Worm (Caenorhabditis elegans): ENCODE data around the gene C04B4.4.

Gene C04B4.4

DNA sequence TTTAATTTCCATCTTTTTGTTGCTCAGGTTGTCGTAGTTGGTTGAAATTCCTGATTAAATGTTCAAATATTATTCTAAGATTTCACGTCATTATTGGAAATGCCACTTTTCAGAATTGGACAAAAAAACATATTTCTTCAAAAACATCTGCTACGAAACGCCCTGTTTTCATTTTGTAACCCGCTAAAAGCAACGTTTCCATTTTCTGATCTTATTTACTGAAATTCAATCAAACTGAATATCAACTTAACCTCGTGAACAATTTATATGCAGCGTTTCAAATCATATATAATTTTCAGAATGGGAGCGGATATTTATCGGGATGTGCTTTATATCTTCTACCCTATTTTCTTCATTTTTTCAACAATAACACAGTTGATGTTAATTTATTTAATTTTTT, 32.8 kb downstream of the C04B4.4 start, which contains the start of gene srd-40:
TSS of gene srd-40 (plus strand) at position 301 of the 400 bp plus-strand sequence.
- no peak for TF ChIP-seq elt-1 (tag; optimal IDR thresholded peaks at IDR 0.05; ENCODE audit: borderline replicate concordance, insufficient read depth)
- TF ChIP-seq flh-1 (GFP tag; optimal IDR thresholded peaks at IDR 0.05), result no peak
- no peak for TF ChIP-seq ceh-43 (GFP tag; optimal IDR thresholded peaks at IDR 0.05)
- TF ChIP-seq nhr-76 (tag; optimal IDR thresholded peaks at IDR 0.05), result no peak
- no peak for TF ChIP-seq lin-32 (GFP tag; optimal IDR thresholded peaks at IDR 0.05)
- TF ChIP-seq lsy-2 (tag; optimal IDR thresholded peaks at IDR 0.05), result no peak
- TF ChIP-seq nhr-2 (tag; optimal IDR thresholded peaks at IDR 0.05), result no peak
- TF ChIP-seq cnd-1 (tag; optimal IDR thresholded peaks at IDR 0.05), result no peak
- TF ChIP-seq snpc-4 (tag; optimal IDR thresholded peaks at IDR 0.05), result no peak

DNA sequence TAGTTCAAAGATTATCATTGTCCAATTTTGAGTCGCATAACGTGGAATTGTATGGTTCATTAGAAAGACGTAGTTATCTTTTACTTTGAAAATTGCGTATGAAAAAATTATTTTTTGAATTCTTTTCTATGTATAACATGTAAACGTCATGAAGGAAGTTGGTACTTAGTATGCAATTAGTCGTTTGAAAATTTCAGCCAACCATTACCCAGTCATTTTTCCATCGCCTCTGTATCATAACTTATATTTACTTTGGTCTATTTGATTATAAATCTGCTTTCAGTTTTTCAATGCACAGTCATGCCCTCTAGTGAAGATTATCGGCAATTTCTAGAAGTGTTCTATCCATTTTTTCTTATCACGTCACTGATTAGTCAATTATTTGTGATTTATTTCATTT, 35.8 kb downstream of the C04B4.4 start, which contains the start of gene srd-41:
TSS of gene srd-41 (plus strand) at position 301 of the 400 bp plus-strand sequence.
- TF ChIP-seq elt-3 (tag; optimal IDR thresholded peaks at IDR 0.05) (no peak), nhr-2 (tag; optimal IDR thresholded peaks at IDR 0.05) (no peak), sptf-1 (tag; optimal IDR thresholded peaks at IDR 0.05) (no peak), blmp-1 (tag; optimal IDR thresholded peaks at IDR 0.05) (no peak), nhr-28 (tag; optimal IDR thresholded peaks at IDR 0.05) (no peak), tbx-8 (GFP tag; optimal IDR thresholded peaks at IDR 0.05) (no peak), mep-1 (tag; optimal IDR thresholded peaks at IDR 0.05) (no peak), pha-4 (tag; optimal IDR thresholded peaks at IDR 0.05) (no peak), lsy-2 (tag; optimal IDR thresholded peaks at IDR 0.05) (no peak), lin-32 (GFP tag; optimal IDR thresholded peaks at IDR 0.05) (no peak), unc-39 (tag; optimal IDR thresholded peaks at IDR 0.05) (no peak), snpc-4 (tag; optimal IDR thresholded peaks at IDR 0.05) (no peak), ceh-39 (tag; optimal IDR thresholded peaks at IDR 0.05) (no peak)

DNA sequence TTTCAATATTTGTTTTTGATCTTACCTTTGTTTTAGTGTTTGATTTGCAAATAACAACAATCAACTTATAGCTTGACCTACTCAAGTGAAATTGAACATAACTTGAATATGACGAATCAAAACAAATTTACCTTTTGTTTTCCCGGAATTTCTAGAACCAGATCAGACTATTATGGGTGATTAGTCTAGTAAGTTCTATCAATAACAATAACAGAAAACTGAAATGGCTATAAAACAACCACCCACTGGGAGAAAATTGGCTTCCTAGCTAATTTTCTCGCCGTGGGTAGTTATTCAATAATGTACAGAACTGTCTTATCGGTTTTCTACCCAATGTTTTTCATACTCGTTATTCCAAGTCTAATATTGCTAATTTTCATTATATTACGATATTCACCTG, 38.0 kb downstream of the C04B4.4 start, which contains the start of gene srd-45:
TSS of gene srd-45 (plus strand) at position 301 of the 400 bp plus-strand sequence.
- TF ChIP-seq elt-3 (tag; optimal IDR thresholded peaks at IDR 0.05), result no peak
- TF ChIP-seq snpc-4 (tag; optimal IDR thresholded peaks at IDR 0.05), result no peak
- no peak for TF ChIP-seq lsy-2 (tag; optimal IDR thresholded peaks at IDR 0.05)
- no peak for TF ChIP-seq nhr-28 (tag; optimal IDR thresholded peaks at IDR 0.05)
- TF ChIP-seq pha-4 (tag; optimal IDR thresholded peaks at IDR 0.05), result no peak
- no peak for TF ChIP-seq elt-1 (tag; optimal IDR thresholded peaks at IDR 0.05; ENCODE audit: borderline replicate concordance, insufficient read depth)
- TF ChIP-seq bed-3 (GFP tag; optimal IDR thresholded peaks at IDR 0.05), result no peak
- no peak for TF ChIP-seq blmp-1 (tag; optimal IDR thresholded peaks at IDR 0.05)
- no peak for TF ChIP-seq cnd-1 (tag; optimal IDR thresholded peaks at IDR 0.05)

DNA sequence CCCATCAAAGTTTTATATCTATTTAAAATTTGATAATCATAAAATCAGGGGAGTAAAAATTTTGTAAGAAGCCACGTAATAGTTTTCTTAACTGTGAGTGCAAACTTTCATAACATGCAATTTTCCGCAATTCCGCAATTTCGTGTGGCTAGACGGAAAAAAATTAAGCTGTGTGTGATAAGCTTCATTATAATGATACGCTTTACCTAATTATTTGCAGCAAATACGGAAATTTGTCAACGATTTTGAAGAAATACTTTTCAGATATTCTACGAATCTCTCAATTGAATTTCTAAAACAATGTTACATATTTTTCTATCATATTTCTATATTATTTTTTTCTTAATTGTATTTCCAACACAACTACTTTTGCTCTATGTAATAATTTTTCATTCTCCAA, 41.2 kb downstream of the C04B4.4 start, which contains the start of gene srd-46:
TSS of gene srd-46 (plus strand) at position 301 of the 400 bp plus-strand sequence.
- TF ChIP-seq lsy-2 (tag; optimal IDR thresholded peaks at IDR 0.05) (no peak), flh-1 (GFP tag; optimal IDR thresholded peaks at IDR 0.05) (no peak), unc-62 (GFP tag; optimal IDR thresholded peaks at IDR 0.05) (no peak), elt-3 (tag; optimal IDR thresholded peaks at IDR 0.05) (no peak), lin-13 (tag; optimal IDR thresholded peaks at IDR 0.05) (no peak), nhr-2 (tag; optimal IDR thresholded peaks at IDR 0.05) (no peak), ceh-43 (GFP tag; optimal IDR thresholded peaks at IDR 0.05) (no peak), blmp-1 (tag; optimal IDR thresholded peaks at IDR 0.05) (no peak), zip-8 (tag; optimal IDR thresholded peaks at IDR 0.05) (no peak), ztf-11 (tag; optimal IDR thresholded peaks at IDR 0.05) (no peak), mls-2 (tag; optimal IDR thresholded peaks at IDR 0.05) (no peak), nhr-12 (tag; optimal IDR thresholded peaks at IDR 0.05) (no peak), ceh-83 (GFP tag; optimal IDR thresholded peaks at IDR 0.05) (no peak), sem-2 (GFP tag; optimal IDR thresholded peaks at IDR 0.05) (no peak), tbx-8 (GFP tag; optimal IDR thresholded peaks at IDR 0.05) (no peak), bed-3 (GFP tag; optimal IDR thresholded peaks at IDR 0.05) (no peak), ceh-39 (tag; optimal IDR thresholded peaks at IDR 0.05) (no peak), M03D4.4 (tag; optimal IDR thresholded peaks at IDR 0.05) (no peak), nhr-28 (tag; optimal IDR thresholded peaks at IDR 0.05) (no peak)

DNA sequence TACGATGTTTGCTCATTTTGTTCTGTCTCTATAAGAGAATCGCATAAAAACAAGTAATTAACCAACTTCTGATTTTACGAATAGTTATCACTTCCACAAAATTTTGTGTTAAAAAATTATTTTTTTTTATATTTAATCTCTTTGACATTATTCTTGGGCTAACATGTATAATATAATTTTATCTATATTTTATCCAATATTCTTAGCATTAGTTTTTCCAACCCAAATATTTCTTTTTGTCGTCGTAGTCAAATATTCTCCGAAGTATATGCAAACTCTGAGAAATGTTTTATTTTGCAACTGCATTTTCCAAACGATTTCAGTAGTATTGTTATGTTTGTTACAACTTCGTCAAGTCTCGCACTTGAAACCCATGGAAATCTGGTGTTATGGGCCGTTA, 42.8 kb downstream of the C04B4.4 start, which contains the start of gene srd-47:
TSS of gene srd-47 (plus strand) at position 164 of the 400 bp plus-strand sequence.
- TF ChIP-seq mep-1 (tag; optimal IDR thresholded peaks at IDR 0.05), result no peak
- no peak for TF ChIP-seq drap-1 (GFP tag; optimal IDR thresholded peaks at IDR 0.05)
- TF ChIP-seq ceh-39 (tag; optimal IDR thresholded peaks at IDR 0.05), result no peak
- TF ChIP-seq M03D4.4 (tag; optimal IDR thresholded peaks at IDR 0.05), result no peak
- no peak for TF ChIP-seq nhr-237 (tag; optimal IDR thresholded peaks at IDR 0.05)
- TF ChIP-seq zip-8 (tag; optimal IDR thresholded peaks at IDR 0.05), result no peak
- TF ChIP-seq lin-13 (tag; optimal IDR thresholded peaks at IDR 0.05), result no peak
- TF ChIP-seq ztf-11 (tag; optimal IDR thresholded peaks at IDR 0.05), result no peak
- TF ChIP-seq elt-1 (tag; optimal IDR thresholded peaks at IDR 0.05; ENCODE audit: borderline replicate concordance, insufficient read depth), result no peak
- no peak for TF ChIP-seq hlh-1 (tag; optimal IDR thresholded peaks at IDR 0.05)
- no peak for TF ChIP-seq unc-39 (tag; optimal IDR thresholded peaks at IDR 0.05)
- no peak for TF ChIP-seq cnd-1 (tag; optimal IDR thresholded peaks at IDR 0.05)
- no peak for TF ChIP-seq ceh-43 (GFP tag; optimal IDR thresholded peaks at IDR 0.05)
- TF ChIP-seq lsy-2 (tag; optimal IDR thresholded peaks at IDR 0.05), result no peak
